Fruit fly (Drosophila melanogaster) whole organism: ENCODE results near the gene Oseg4.

Experiments used
- Dll ChIP-seq: fragments of >200 bp; optimal IDR thresholded peaks from 2 replicates; lab custom pipeline; 2017
- EcR ChIP-seq, 2 experiments: fragments of >200 bp; optimal IDR thresholded peaks; 2 replicates each; lab custom pipeline; 2017; ENCODE audit warnings: missing biosample characterization in 2 of 2, missing genetic modification characterization in 2 of 2, missing genetic modification reagents in 2 of 2
- pan ChIP-seq: fragments of >200 bp; optimal IDR thresholded peaks from 2 replicates; lab custom pipeline; 2017
- psq ChIP-seq: fragments of >200 bp; optimal IDR thresholded peaks from 2 replicates; lab custom pipeline; 2017
- usp ChIP-seq: fragments of >200 bp; optimal IDR thresholded peaks from 2 replicates; lab custom pipeline; 2017; ENCODE audit warnings: missing biosample characterization, missing genetic modification characterization, mixed read lengths

dm6 chr3L:1741107-1741506 lies 5.5 kb upstream of the Oseg4 start:
- TF ChIP-seq psq (lab: Kevin White, UChicago) (no peak), pan (lab: Kevin White, UChicago) (no peak), EcR (GFP tag; optimal IDR thresholded peaks at IDR 0.05; lab: Kevin White, UChicago) (no peak), usp (GFP tag; lab: Kevin White, UChicago) (no peak), Dll (lab: Kevin White, UChicago) (no peak)
